Fruit fly (Drosophila melanogaster) whole organism, embryonic: ENCODE results near the gene CG15365.
A peak's percentile ranks its signal among the peaks of the same experiment; 100 is the strongest.

Experiments
- Antp ChIP-seq: fragments of 200-800 bp; sonication (Bioruptor generic); optimal IDR thresholded peaks from 3 replicates; lab custom pipeline; 2016; ENCODE audit warnings: missing biosample characterization, missing genetic modification characterization
- Bdp1 ChIP-seq: fragments of 200-800 bp; sonication (Bioruptor generic); optimal IDR thresholded peaks from 3 replicates; lab custom pipeline; 2016; ENCODE audit warnings: missing biosample characterization, missing genetic modification characterization
- CG10431 ChIP-seq: fragments of 200-800 bp; sonication (Bioruptor generic); optimal IDR thresholded peaks from 3 replicates; lab custom pipeline; 2018; ENCODE audit warnings: missing biosample characterization, mild to moderate bottlenecking, missing genetic modification characterization
- CG10543 ChIP-seq: fragments of 200-800 bp; sonication (Bioruptor generic); optimal IDR thresholded peaks from 3 replicates; lab custom pipeline; 2017; ENCODE audit warnings: missing biosample characterization, mild to moderate bottlenecking, missing genetic modification characterization, moderate library complexity
- CG1233 ChIP-seq: fragments of 200-800 bp; sonication (Bioruptor generic); optimal IDR thresholded peaks from 4 replicates; lab custom pipeline; 2018; ENCODE audit warnings: missing biosample characterization, mild to moderate bottlenecking, missing genetic modification characterization
- CG14050 ChIP-seq: fragments of 200-800 bp; sonication (Bioruptor generic); IDR thresholded peaks from 3 replicates; pipeline ENCODE4 v1.3.6; 2022; ENCODE audit warnings: missing biosample characterization, missing genetic modification characterization
- CG15269 ChIP-seq: fragments of 200-800 bp; sonication (Bioruptor generic); optimal IDR thresholded peaks from 2 replicates; lab custom pipeline; 2018; ENCODE audit warnings: missing biosample characterization, mild to moderate bottlenecking, missing genetic modification characterization, moderate library complexity
- CG15696 ChIP-seq: fragments of 200-800 bp; sonication (Bioruptor generic); optimal IDR thresholded peaks from 2 replicates; lab custom pipeline; 2019; ENCODE audit warnings: missing biosample characterization, mild to moderate bottlenecking, missing genetic modification characterization, moderate library complexity
- CG17361 ChIP-seq: fragments of 200-800 bp; sonication (Bioruptor generic); IDR thresholded peaks from 3 replicates; pipeline ENCODE4 v1.3.6; 2022; ENCODE audit warnings: missing biosample characterization, missing genetic modification characterization
- CG17385 ChIP-seq: fragments of 200-800 bp; sonication (Bioruptor generic); optimal IDR thresholded peaks from 3 replicates; lab custom pipeline; 2018; ENCODE audit warnings: missing biosample characterization, mild to moderate bottlenecking, missing genetic modification characterization
- CG33213 ChIP-seq: fragments of 200-800 bp; sonication (Bioruptor generic); optimal IDR thresholded peaks from 3 replicates; lab custom pipeline; 2016; ENCODE audit warnings: missing biosample characterization, missing genetic modification characterization
- CG34376 ChIP-seq: fragments of 200-800 bp; sonication (Bioruptor generic); optimal IDR thresholded peaks from 2 replicates; lab custom pipeline; 2018; ENCODE audit warnings: missing biosample characterization, mild to moderate bottlenecking, missing genetic modification characterization
- CG4328 ChIP-seq: fragments of 200-800 bp; sonication (Bioruptor generic); optimal IDR thresholded peaks from 3 replicates; lab custom pipeline; 2017; ENCODE audit warnings: missing biosample characterization, missing genetic modification reagents, missing genetic modification characterization
- CG7786 ChIP-seq: fragments of 200-800 bp; sonication (Bioruptor generic); optimal IDR thresholded peaks from 2 replicates; lab custom pipeline; 2016; ENCODE audit warnings: missing biosample characterization, missing genetic modification characterization
- CG8281 ChIP-seq: fragments of 200-800 bp; sonication (Bioruptor generic); optimal IDR thresholded peaks from 2 replicates; lab custom pipeline; 2018; ENCODE audit warnings: missing biosample characterization, mild to moderate bottlenecking, missing genetic modification characterization, moderate library complexity
- CG8290 ChIP-seq, 3 experiments: fragments of 200-800 bp; sonication (Bioruptor generic); optimal IDR thresholded peaks; 2 replicates each; lab custom pipeline; 2016 to 2019; ENCODE audit warnings: missing biosample characterization in 3 of 3, missing genetic modification characterization in 3 of 3, mild to moderate bottlenecking in 2 of 3, moderate library complexity in 1 of 3
- CG8478 ChIP-seq: fragments of >200 bp; optimal IDR thresholded peaks from 2 replicates; lab custom pipeline; 2018
- CG9876 ChIP-seq: fragments of 200-800 bp; sonication (Bioruptor generic); optimal IDR thresholded peaks from 2 replicates; lab custom pipeline; 2016; ENCODE audit warnings: missing biosample characterization, missing genetic modification characterization
- CTCF ChIP-seq: fragments of 200-800 bp; sonication (Bioruptor generic); optimal IDR thresholded peaks from 2 replicates; lab custom pipeline; 2017; ENCODE audit warnings: missing biosample characterization, mild to moderate bottlenecking, missing genetic modification characterization, moderate library complexity
- Camta ChIP-seq: fragments of 200-800 bp; sonication (Bioruptor generic); optimal IDR thresholded peaks from 2 replicates; lab custom pipeline; 2016; ENCODE audit warnings: missing biosample characterization, missing genetic modification characterization
- CkIIα-i1 ChIP-seq: fragments of 200-800 bp; sonication (Bioruptor generic); IDR thresholded peaks from 2 replicates; pipeline ENCODE4 v1.3.6; 2022; ENCODE audit warnings: missing biosample characterization, missing genetic modification characterization
- D ChIP-seq, 2 experiments: fragments of 200-800 bp in 1 of 2; fragments of >200 bp in 1 of 2; sonication (Bioruptor generic) in 1 of 2; optimal IDR thresholded peaks; 2 replicates in 1 of 2; 3 replicates in 1 of 2; lab custom pipeline; 2017; ENCODE audit warnings: mild to moderate bottlenecking in 1 of 2, missing biosample characterization in 1 of 2, missing genetic modification characterization in 1 of 2, missing genetic modification reagents in 1 of 2
- Dad ChIP-seq: fragments of 200-800 bp; sonication (Bioruptor generic); optimal IDR thresholded peaks from 3 replicates; lab custom pipeline; 2016; ENCODE audit warnings: missing biosample characterization, missing genetic modification characterization
- Dip3 ChIP-seq: fragments of 200-800 bp; sonication (Bioruptor generic); optimal IDR thresholded peaks from 3 replicates; lab custom pipeline; 2016; ENCODE audit warnings: missing biosample characterization, missing genetic modification characterization
- Dref ChIP-seq: fragments of 200-800 bp; sonication (Bioruptor generic); IDR thresholded peaks from 2 replicates; pipeline ENCODE4 v1.3.6; 2022; ENCODE audit warnings: missing biosample characterization, missing genetic modification characterization
- Ets65A ChIP-seq: fragments of 200-800 bp; sonication (Bioruptor generic); peaks from one replicate; lab custom pipeline; 2016; ENCODE audit warnings: missing biosample characterization, missing genetic modification characterization
- Hmr ChIP-seq: fragments of 200-800 bp; sonication (Bioruptor generic); optimal IDR thresholded peaks from 3 replicates; lab custom pipeline; 2017; ENCODE audit warnings: mild to moderate bottlenecking, missing biosample characterization, missing genetic modification reagents, missing genetic modification characterization
- Lim3 ChIP-seq: fragments of 200-800 bp; sonication (Bioruptor generic); IDR thresholded peaks from 2 replicates; pipeline ENCODE4 v1.3.6; 2022; ENCODE audit warnings: missing biosample characterization, missing genetic modification characterization
- Med ChIP-seq: fragments of 200-800 bp; sonication (Bioruptor generic); peaks from one replicate; lab custom pipeline; 2016; ENCODE audit warnings: missing biosample characterization, missing genetic modification characterization, mild to moderate bottlenecking, inconsistent platforms, moderate library complexity
- PHDP ChIP-seq: fragments of 200-800 bp; sonication (Bioruptor generic); optimal IDR thresholded peaks from 3 replicates; lab custom pipeline; 2018; ENCODE audit warnings: missing biosample characterization, mild to moderate bottlenecking, missing genetic modification characterization, moderate library complexity
- Six4 ChIP-seq: fragments of 200-800 bp; sonication (Bioruptor generic); optimal IDR thresholded peaks from 2 replicates; lab custom pipeline; 2016; ENCODE audit warnings: missing biosample characterization, missing genetic modification characterization
- Xbp1 ChIP-seq: fragments of 200-800 bp; sonication (Bioruptor generic); optimal IDR thresholded peaks from 3 replicates; lab custom pipeline; 2016; ENCODE audit warnings: missing biosample characterization, mild to moderate bottlenecking, missing genetic modification characterization
- al ChIP-seq: fragments of 200-800 bp; sonication (Bioruptor generic); IDR thresholded peaks from 2 replicates; pipeline ENCODE4 v1.3.6; 2022; ENCODE audit warnings: missing biosample characterization, missing genetic modification characterization
- bab2 ChIP-seq: fragments of 200-800 bp; sonication (Bioruptor generic); optimal IDR thresholded peaks from 2 replicates; lab custom pipeline; 2016; ENCODE audit warnings: missing biosample characterization, missing genetic modification characterization
- dimm ChIP-seq: fragments of 200-800 bp; sonication (Bioruptor generic); IDR thresholded peaks from 2 replicates; pipeline ENCODE4 v1.3.6; 2022; ENCODE audit warnings: missing biosample characterization, missing genetic modification characterization
- dmrt99B ChIP-seq: fragments of 200-800 bp; sonication (Bioruptor generic); optimal IDR thresholded peaks from 2 replicates; lab custom pipeline; 2018; ENCODE audit warnings: missing biosample characterization, mild to moderate bottlenecking, missing genetic modification characterization, moderate library complexity
- grau ChIP-seq: fragments of 200-800 bp; optimal IDR thresholded peaks from 3 replicates; lab custom pipeline; 2019; ENCODE audit warnings: missing biosample characterization, mild to moderate bottlenecking, missing genetic modification characterization, moderate library complexity
- kay ChIP-seq: fragments of 200-800 bp; sonication (Bioruptor generic); optimal IDR thresholded peaks from 2 replicates; lab custom pipeline; 2016; ENCODE audit warnings: missing biosample characterization, missing genetic modification characterization
- kni ChIP-seq: fragments of 200-800 bp; sonication (Bioruptor generic); optimal IDR thresholded peaks from 3 replicates; lab custom pipeline; 2017; ENCODE audit warnings: mild to moderate bottlenecking, missing biosample characterization, missing genetic modification reagents, missing genetic modification characterization
- lab ChIP-seq: fragments of 200-800 bp; sonication (Bioruptor generic); optimal IDR thresholded peaks from 3 replicates; lab custom pipeline; 2017; ENCODE audit warnings: missing biosample characterization, missing genetic modification characterization, mild to moderate bottlenecking, moderate library complexity, missing genetic modification reagents
- mirr ChIP-seq: fragments of 200-800 bp; sonication (Bioruptor generic); optimal IDR thresholded peaks from 3 replicates; lab custom pipeline; 2018; ENCODE audit warnings: missing biosample characterization, mild to moderate bottlenecking, missing genetic modification characterization
- row ChIP-seq: fragments of 200-800 bp; sonication (Bioruptor generic); IDR thresholded peaks from 3 replicates; pipeline ENCODE4 v1.3.6; 2022; ENCODE audit warnings: missing biosample characterization, missing genetic modification characterization
- sima ChIP-seq: fragments of 200-800 bp; sonication (Bioruptor generic); optimal IDR thresholded peaks from 2 replicates; lab custom pipeline; 2016; ENCODE audit warnings: missing biosample characterization, missing genetic modification characterization
- sob ChIP-seq: fragments of 200-800 bp; sonication (Bioruptor generic); IDR thresholded peaks from 2 replicates; pipeline ENCODE4 v1.3.6; 2022; ENCODE audit warnings: missing biosample characterization, missing genetic modification characterization
- ttk ChIP-seq: fragments of 200-800 bp; sonication (Bioruptor generic); IDR thresholded peaks from 2 replicates; pipeline ENCODE4 v2.1.2; 2022; ENCODE audit warnings: missing biosample characterization, missing genetic modification characterization
- z ChIP-seq: fragments of 200-800 bp; sonication (Bioruptor generic); IDR thresholded peaks from 3 replicates; pipeline ENCODE4 v1.3.6; 2022; ENCODE audit warnings: missing biosample characterization, missing genetic modification characterization
- zen2 ChIP-seq: fragments of 200-800 bp; sonication (Bioruptor generic); IDR thresholded peaks from 3 replicates; pipeline ENCODE4 v1.3.6; 2022; ENCODE audit warnings: missing biosample characterization, missing genetic modification characterization; ENCODE audit not compliant: partially characterized antibody
- zfh1 ChIP-seq: fragments of 200-800 bp; sonication (Bioruptor generic); IDR thresholded peaks from 3 replicates; pipeline ENCODE4 v1.3.6; 2022; ENCODE audit warnings: missing biosample characterization, missing genetic modification characterization

Gene CG15365

dm6 chrX:9075641-9076324 is 8.0 kb upstream of the CG15365 start (continued):
- TF ChIP-seq ttk (GFP tag; lab: Robert Waterston, UW) (no peak), Dref (no peak), Bdp1 (GFP tag; lab: Kevin White, UChicago) (no peak), CG4328 (GFP tag; lab: Kevin White, UChicago) (no peak), dimm (GFP tag; lab: Robert Waterston, UW) (no peak), z (GFP tag; lab: Robert Waterston, UW) (no peak), Dip3 (GFP tag; lab: Kevin White, UChicago) (no peak), CG10543 (GFP tag; lab: Kevin White, UChicago) (no peak), CG14050 (no peak), al (GFP tag; lab: Robert Waterston, UW) (no peak), CG7786 (GFP tag; lab: Kevin White, UChicago) (no peak), sima (GFP tag; lab: Kevin White, UChicago) (no peak), bab2 (no peak), Antp (GFP tag; lab: Kevin White, UChicago) (no peak), dmrt99B (peak; percentile 61), PHDP (tag; lab: Kevin White, UChicago) (no peak), CG1233 (GFP tag; lab: Kevin White, UChicago) (no peak), kni (GFP tag; lab: Kevin White, UChicago) (no peak), Xbp1 (peak; percentile 12), CG10431 (no peak), zfh1 (GFP tag; lab: Robert Waterston, UW) (no peak), Camta (no peak), CG17385 (GFP tag; lab: Kevin White, UChicago) (peak; percentile 30), D (optimal IDR thresholded peaks at IDR 0.05; lab: Kevin White, UChicago) (no peak), D (GFP tag; optimal IDR thresholded peaks at IDR 0.05; lab: Kevin White, UChicago) (peak; percentile 22), CG8478 (lab: Kevin White, UChicago) (no peak), CG9876 (GFP tag; lab: Kevin White, UChicago) (no peak), sob (GFP tag; lab: Robert Waterston, UW) (no peak), Dad (GFP tag; lab: Kevin White, UChicago) (no peak), CG17361 (peak; percentile 50; the same call in 1 of the 3 replicates), CTCF (GFP tag; lab: Kevin White, UChicago) (no peak), zen2 (GFP tag; lab: Robert Waterston, UW) (no peak), CG15269 (tag; lab: Kevin White, UChicago) (peak; percentile 5)

- TF ChIP-seq CG34376 (GFP tag; lab: Kevin White, UChicago) (no peak), CkIIα-i1 (no peak), row (GFP tag; lab: Robert Waterston, UW) (0 out of 3 replicates have a peak, but pooled peaks have one; percentile 15), CG15696 (tag; lab: Kevin White, UChicago) (no peak), Lim3 (GFP tag; lab: Robert Waterston, UW) (no peak), CG33213 (GFP tag; lab: Kevin White, UChicago) (no peak), lab (GFP tag; lab: Kevin White, UChicago) (peak; percentile 39), kay (no peak), CG8281 (tag; lab: Kevin White, UChicago) (peak; percentile 84), mirr (GFP tag; lab: Kevin White, UChicago) (peak; percentile 14), Six4 (GFP tag; lab: Kevin White, UChicago) (no peak), grau (peak; percentile 55), Med (GFP tag; lab: Kevin White, UChicago) (peak; percentile 37), Hmr (GFP tag; lab: Kevin White, UChicago) (peak; percentile 21), CG8290 (GFP tag; optimal IDR thresholded peaks at IDR 0.05; lab: Kevin White, UChicago) (no peak), CG8290 (tag; optimal IDR thresholded peaks at IDR 0.05; lab: Kevin White, UChicago) (peak in 1 of 2 experiments; percentile 14), Ets65A (GFP tag; lab: Kevin White, UChicago) (peak; percentile 27)
These were observed 6.3 kb upstream of the CG15365 start for dm6 chrX:9074040-9074439.
